Fruit fly (Drosophila melanogaster): ENCODE data around the gene nAChRbeta3.

The nAChRbeta3 gene

DNA sequence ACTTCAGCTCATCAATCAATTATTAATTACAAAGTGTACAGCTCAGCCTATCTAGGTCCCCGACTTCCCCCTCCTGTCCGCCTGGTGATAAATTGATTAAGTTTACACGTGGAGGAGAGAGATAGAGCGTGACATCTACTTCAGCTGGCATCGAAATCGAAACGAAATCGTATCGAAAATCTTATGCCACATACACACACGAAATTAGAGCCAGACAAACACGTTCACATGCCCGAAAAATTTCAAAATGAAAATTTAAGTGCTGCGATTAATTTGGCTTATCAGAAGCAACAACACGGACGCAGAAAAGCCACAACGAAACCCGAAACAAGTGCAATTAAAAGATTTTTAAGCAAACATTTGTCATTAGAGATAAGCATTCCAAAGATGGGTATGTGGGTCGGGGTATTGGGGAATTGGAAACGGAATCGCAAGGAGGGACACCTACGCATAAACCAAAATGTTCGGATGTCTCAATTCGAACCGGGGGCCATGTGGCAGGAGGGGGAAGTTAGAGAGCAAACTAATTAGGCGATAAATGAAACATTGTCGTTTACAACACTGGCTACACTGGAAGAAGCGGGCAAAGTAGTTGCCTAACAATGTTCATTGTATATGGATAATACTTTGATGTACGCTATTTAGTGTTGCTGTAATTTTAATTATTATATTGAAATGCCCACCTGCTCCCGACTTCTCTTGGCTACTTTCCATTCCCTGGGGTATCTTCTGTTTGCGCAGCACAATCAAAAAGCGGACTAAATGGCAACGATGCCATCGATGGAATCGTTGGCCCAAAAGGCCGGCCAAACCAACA, 47.1 kb upstream of the nAChRbeta3 start (continued):
- TF ChIP-seq CG17186 (GFP tag; optimal IDR thresholded peaks at IDR 0.05): no peak
- TF ChIP-seq lbe (GFP tag; optimal IDR thresholded peaks at IDR 0.05): no peak
- no peak for TF ChIP-seq E2f2 (GFP tag; IDR thresholded peaks at IDR 0.05)
- TF ChIP-seq ERR (GFP tag; optimal IDR thresholded peaks at IDR 0.05): no peak
- no peak for TF ChIP-seq CG3995 (GFP tag; optimal IDR thresholded peaks at IDR 0.05)
- no peak for TF ChIP-seq Sox100B (GFP tag; optimal IDR thresholded peaks at IDR 0.05)
- no peak for TF ChIP-seq klu (GFP tag; IDR thresholded peaks at IDR 0.05)
- no peak for TF ChIP-seq CG13424 (tag; optimal IDR thresholded peaks at IDR 0.05)
- TF ChIP-seq CG8765 (GFP tag; IDR thresholded peaks at IDR 0.05): no peak
- no peak for TF ChIP-seq Lim3 (GFP tag; IDR thresholded peaks at IDR 0.05)
- no peak for TF ChIP-seq CG10274 (GFP tag; optimal IDR thresholded peaks at IDR 0.05)
- TF ChIP-seq CG12071 (GFP tag; optimal IDR thresholded peaks at IDR 0.05): no peak
- no peak for TF ChIP-seq CG11398 (GFP tag; optimal IDR thresholded peaks at IDR 0.05)
- no peak for TF ChIP-seq Mrtf (GFP tag; IDR thresholded peaks at IDR 0.05)
- TF ChIP-seq ham (GFP tag; IDR thresholded peaks at IDR 0.05): no peak
- TF ChIP-seq zfh1 (GFP tag; IDR thresholded peaks at IDR 0.05): no peak
- TF ChIP-seq CG15479 (GFP tag; optimal IDR thresholded peaks at IDR 0.05): no peak
- TF ChIP-seq CG12391 (tag; optimal IDR thresholded peaks at IDR 0.05): peak; percentile 13
- TF ChIP-seq ranshi (GFP tag; IDR thresholded peaks at IDR 0.05): no peak; the same call in 1 of the 2 replicates
- TF ChIP-seq Xrp1 (GFP tag; IDR thresholded peaks at IDR 0.05): no peak
- no peak for TF ChIP-seq sisA (GFP tag; IDR thresholded peaks at IDR 0.05)
- TF ChIP-seq ap (GFP tag; IDR thresholded peaks at IDR 0.05): no peak
- TF ChIP-seq toy (GFP tag; IDR thresholded peaks at IDR 0.05): no peak
- TF ChIP-seq crol (GFP tag; IDR thresholded peaks at IDR 0.05): 0 out of 2 replicates have a peak, but pooled peaks have one; percentile 22
- no peak for TF ChIP-seq btn (GFP tag; optimal IDR thresholded peaks at IDR 0.05)
- no peak for TF ChIP-seq Deaf1 (tag; optimal IDR thresholded peaks at IDR 0.05)
- TF ChIP-seq bcd (GFP tag; optimal IDR thresholded peaks at IDR 0.05): peak; percentile 1
- no peak for TF ChIP-seq CG3726 (GFP tag; IDR thresholded peaks at IDR 0.05)
- no peak for TF ChIP-seq CG3281 (GFP tag; optimal IDR thresholded peaks at IDR 0.05)
- TF ChIP-seq ato (GFP tag; IDR thresholded peaks at IDR 0.05; ENCODE audit: partially characterized antibody): no peak
- TF ChIP-seq pan (optimal IDR thresholded peaks at IDR 0.05): no peak
- no peak for TF ChIP-seq pan (GFP tag; optimal IDR thresholded peaks at IDR 0.05 in 1 of 2, IDR thresholded peaks at IDR 0.05 in 1 of 2)
- no peak for TF ChIP-seq rib (GFP tag; IDR thresholded peaks at IDR 0.05)
- peak; percentile 9 for TF ChIP-seq CoRest (tag; optimal IDR thresholded peaks at IDR 0.05)
- TF ChIP-seq fd64A (GFP tag; optimal IDR thresholded peaks at IDR 0.05): no peak
- TF ChIP-seq sens (GFP tag): peak; percentile 77
- no peak for TF ChIP-seq lola (GFP tag; optimal IDR thresholded peaks at IDR 0.05)
- no peak for TF ChIP-seq ewg (GFP tag; optimal IDR thresholded peaks at IDR 0.05)
- no peak for TF ChIP-seq CG17612 (GFP tag; IDR thresholded peaks at IDR 0.05)
- TF ChIP-seq Hr39 (optimal IDR thresholded peaks at IDR 0.05): no peak
- TF ChIP-seq gce (GFP tag; IDR thresholded peaks at IDR 0.05): no peak
- TF ChIP-seq CG4707 (GFP tag; optimal IDR thresholded peaks at IDR 0.05): no peak
- TF ChIP-seq CG17385 (GFP tag; optimal IDR thresholded peaks at IDR 0.05): no peak
- TF ChIP-seq CG11695 (GFP tag; IDR thresholded peaks at IDR 0.05): no peak
- no peak for TF ChIP-seq CG12942 (GFP tag; optimal IDR thresholded peaks at IDR 0.05)
- TF ChIP-seq grau (tag; optimal IDR thresholded peaks at IDR 0.05): no peak
- TF ChIP-seq CG31441 (GFP tag; IDR thresholded peaks at IDR 0.05): no peak
- TF ChIP-seq CG7839 (tag; optimal IDR thresholded peaks at IDR 0.05): no peak
- no peak for TF ChIP-seq NC2β (GFP tag; optimal IDR thresholded peaks at IDR 0.05)
- no peak for TF ChIP-seq CG7928 (GFP tag; optimal IDR thresholded peaks at IDR 0.05)
- no peak for TF ChIP-seq unpg (GFP tag; optimal IDR thresholded peaks at IDR 0.05)

Measured in whole organism, embryonic.